Fruit fly (Drosophila melanogaster): Measurements from ENCODE around the gene Kaz.

dm6 chr3R:24813637-24814301 is 16.0 kb downstream of the Kaz start, which contains the start of the genes lili and CG34150:
- TF ChIP-seq CG7368 (GFP tag; optimal IDR thresholded peaks at IDR 0.05), result peak; percentile 40
- TF ChIP-seq CG6792 (GFP tag; optimal IDR thresholded peaks at IDR 0.05), result peak; percentile 33
- peak; percentile 74 for TF ChIP-seq cyc (GFP tag; optimal IDR thresholded peaks at IDR 0.05)
- TF ChIP-seq CG11294 (GFP tag; IDR thresholded peaks at IDR 0.05), result no peak
- TF ChIP-seq Hr39 (GFP tag; optimal IDR thresholded peaks at IDR 0.05), result peak; percentile 70
